Fruit fly (Drosophila melanogaster) whole organism, embryonic: ENCODE data around the gene Ttc19.

ENCODE experiments used
- Atf3 ChIP-seq: fragments of 200-800 bp; sonication (Bioruptor generic); optimal IDR thresholded peaks from 3 replicates; lab custom pipeline; 2016; ENCODE audit warnings: missing biosample characterization, missing genetic modification characterization
- Bteb2 ChIP-seq: fragments of 200-800 bp; sonication (Bioruptor generic); optimal IDR thresholded peaks from 2 replicates; lab custom pipeline; 2016; ENCODE audit warnings: missing biosample characterization, missing genetic modification characterization
- CG10565 ChIP-seq: fragments of 200-800 bp; sonication (Bioruptor generic); optimal IDR thresholded peaks from 3 replicates; lab custom pipeline; 2016; ENCODE audit warnings: missing biosample characterization, mild to moderate bottlenecking, missing genetic modification characterization
- CG11696 ChIP-seq: fragments of 200-800 bp; sonication (Bioruptor generic); IDR thresholded peaks from 2 replicates; pipeline ENCODE4 v1.3.6; 2022; ENCODE audit warnings: missing biosample characterization, missing genetic modification characterization
- CG12071 ChIP-seq: fragments of 200-800 bp; sonication (Bioruptor generic); optimal IDR thresholded peaks from 3 replicates; lab custom pipeline; 2018; ENCODE audit warnings: missing biosample characterization, mild to moderate bottlenecking, missing genetic modification characterization
- CG1529 ChIP-seq: fragments of 200-800 bp; sonication (Bioruptor generic); optimal IDR thresholded peaks from 3 replicates; lab custom pipeline; 2018; ENCODE audit warnings: missing biosample characterization, missing genetic modification characterization
- CG16863 ChIP-seq: fragments of 200-800 bp; sonication (Bioruptor generic); optimal IDR thresholded peaks from 3 replicates; lab custom pipeline; 2016; ENCODE audit warnings: missing biosample characterization, missing genetic modification characterization
- CG17186 ChIP-seq: fragments of 200-800 bp; sonication (Bioruptor generic); optimal IDR thresholded peaks from 3 replicates; lab custom pipeline; 2017; ENCODE audit warnings: missing biosample characterization, missing genetic modification reagents, missing genetic modification characterization
- CG17802 ChIP-seq: fragments of 200-800 bp; sonication (Bioruptor generic); optimal IDR thresholded peaks from 2 replicates; lab custom pipeline; 2018; ENCODE audit warnings: missing biosample characterization, mild to moderate bottlenecking, missing genetic modification characterization, moderate library complexity
- CG17912 ChIP-seq: fragments of 200-800 bp; sonication (Bioruptor generic); optimal IDR thresholded peaks from 2 replicates; lab custom pipeline; 2018; ENCODE audit warnings: missing biosample characterization, mild to moderate bottlenecking, missing genetic modification characterization
- CG2120 ChIP-seq: fragments of 200-800 bp; sonication (Bioruptor generic); optimal IDR thresholded peaks from 3 replicates; lab custom pipeline; 2016; ENCODE audit warnings: missing biosample characterization, missing genetic modification characterization
- CG4424 ChIP-seq: fragments of 200-800 bp; sonication (Bioruptor generic); optimal IDR thresholded peaks from 3 replicates; lab custom pipeline; 2016; ENCODE audit warnings: missing biosample characterization, missing genetic modification characterization
- CG4707 ChIP-seq: fragments of 200-800 bp; sonication (Bioruptor generic); optimal IDR thresholded peaks from 2 replicates; lab custom pipeline; 2018; ENCODE audit warnings: missing biosample characterization, mild to moderate bottlenecking, missing genetic modification characterization, moderate library complexity
- CG7745 ChIP-seq: fragments of 200-800 bp; sonication (Bioruptor generic); optimal IDR thresholded peaks from 2 replicates; lab custom pipeline; 2018; ENCODE audit warnings: missing biosample characterization, mild to moderate bottlenecking, missing genetic modification characterization, moderate library complexity
- CG7963 ChIP-seq: fragments of 200-800 bp; sonication (Bioruptor generic); IDR thresholded peaks from 3 replicates; pipeline ENCODE4 v1.3.6; 2022; ENCODE audit warnings: missing biosample characterization, missing genetic modification characterization; ENCODE audit not compliant: partially characterized antibody
- CG8478 ChIP-seq: fragments of >200 bp; optimal IDR thresholded peaks from 2 replicates; lab custom pipeline; 2018
- CoRest ChIP-seq: fragments of 200-800 bp; sonication (Bioruptor generic); optimal IDR thresholded peaks from 3 replicates; lab custom pipeline; 2018; ENCODE audit warnings: missing biosample characterization, mild to moderate bottlenecking, missing genetic modification characterization, moderate library complexity
- D ChIP-seq, 2 experiments: fragments of 200-800 bp in 1 of 2; fragments of >200 bp in 1 of 2; sonication (Bioruptor generic) in 1 of 2; optimal IDR thresholded peaks; 2 replicates in 1 of 2; 3 replicates in 1 of 2; lab custom pipeline; 2017; ENCODE audit warnings: mild to moderate bottlenecking in 1 of 2, missing biosample characterization in 1 of 2, missing genetic modification characterization in 1 of 2, missing genetic modification reagents in 1 of 2
- Dip2 ChIP-seq: fragments of 200-800 bp; sonication (Bioruptor generic); IDR thresholded peaks from 2 replicates; pipeline ENCODE4 v1.3.6; 2022; ENCODE audit warnings: missing biosample characterization, missing genetic modification characterization
- Fer2 ChIP-seq: fragments of 200-800 bp; sonication (Bioruptor generic); optimal IDR thresholded peaks from 2 replicates; lab custom pipeline; 2018; ENCODE audit warnings: missing biosample characterization, mild to moderate bottlenecking, missing genetic modification characterization, moderate library complexity
- Fer3 ChIP-seq: fragments of 200-800 bp; sonication (Bioruptor generic); optimal IDR thresholded peaks from 2 replicates; lab custom pipeline; 2018; ENCODE audit warnings: missing biosample characterization, mild to moderate bottlenecking, missing genetic modification characterization, moderate library complexity
- PHDP ChIP-seq: fragments of 200-800 bp; sonication (Bioruptor generic); optimal IDR thresholded peaks from 3 replicates; lab custom pipeline; 2018; ENCODE audit warnings: missing biosample characterization, mild to moderate bottlenecking, missing genetic modification characterization, moderate library complexity
- Pdp1 ChIP-seq, 2 experiments: fragments of 200-800 bp; sonication (Bioruptor generic); optimal IDR thresholded peaks; 3 replicates each; lab custom pipeline; 2016; ENCODE audit warnings: missing biosample characterization in 2 of 2, missing genetic modification characterization in 2 of 2, mild to moderate bottlenecking in 1 of 2, moderate library complexity in 1 of 2
- Side ChIP-seq: fragments of 200-800 bp; sonication (Bioruptor generic); optimal IDR thresholded peaks from 2 replicates; lab custom pipeline; 2016; ENCODE audit warnings: missing biosample characterization, missing genetic modification characterization
- al ChIP-seq: fragments of 200-800 bp; sonication (Bioruptor generic); IDR thresholded peaks from 2 replicates; pipeline ENCODE4 v1.3.6; 2022; ENCODE audit warnings: missing biosample characterization, missing genetic modification characterization
- amos ChIP-seq: fragments of 200-800 bp; sonication (Bioruptor generic); IDR thresholded peaks from 2 replicates; pipeline ENCODE4 v1.3.6; 2022; ENCODE audit warnings: missing biosample characterization, missing genetic modification characterization; ENCODE audit not compliant: partially characterized antibody
- ara ChIP-seq: fragments of 200-800 bp; sonication (Bioruptor generic); IDR thresholded peaks from 2 replicates; pipeline ENCODE4 v1.3.6; 2022; ENCODE audit warnings: missing biosample characterization, missing genetic modification characterization
- az2 ChIP-seq: fragments of 200-800 bp; sonication (Bioruptor generic); optimal IDR thresholded peaks from 3 replicates; lab custom pipeline; 2016; ENCODE audit warnings: missing biosample characterization, missing genetic modification characterization
- cad ChIP-seq: fragments of >200 bp; optimal IDR thresholded peaks from 2 replicates; lab custom pipeline; 2017; ENCODE audit warnings: missing biosample characterization, missing genetic modification characterization
- cato ChIP-seq: fragments of 200-800 bp; sonication (Bioruptor generic); optimal IDR thresholded peaks from 2 replicates; lab custom pipeline; 2016; ENCODE audit warnings: missing biosample characterization, missing genetic modification characterization, borderline replicate concordance
- crc ChIP-seq: fragments of 200-800 bp; sonication (Bioruptor generic); optimal IDR thresholded peaks from 2 replicates; lab custom pipeline; 2016; ENCODE audit warnings: missing biosample characterization, missing genetic modification characterization
- croc ChIP-seq: fragments of 200-800 bp; sonication (Bioruptor generic); conservative IDR thresholded peaks from 3 replicates; pipeline ENCODE4 v1.3.6; 2022; ENCODE audit warnings: missing biosample characterization, missing genetic modification characterization
- dimm ChIP-seq: fragments of 200-800 bp; sonication (Bioruptor generic); IDR thresholded peaks from 2 replicates; pipeline ENCODE4 v1.3.6; 2022; ENCODE audit warnings: missing biosample characterization, missing genetic modification characterization
- ewg ChIP-seq: fragments of 200-800 bp; sonication (Bioruptor generic); optimal IDR thresholded peaks from 3 replicates; lab custom pipeline; 2017; ENCODE audit warnings: mild to moderate bottlenecking, missing biosample characterization, missing genetic modification reagents, missing genetic modification characterization
- fd102C ChIP-seq: fragments of 200-800 bp; sonication (Bioruptor generic); optimal IDR thresholded peaks from 2 replicates; lab custom pipeline; 2018; ENCODE audit warnings: missing biosample characterization, mild to moderate bottlenecking, missing genetic modification characterization, moderate library complexity
- kay ChIP-seq: fragments of 200-800 bp; sonication (Bioruptor generic); optimal IDR thresholded peaks from 2 replicates; lab custom pipeline; 2016; ENCODE audit warnings: missing biosample characterization, missing genetic modification characterization
- odd ChIP-seq: fragments of 200-800 bp; sonication (Bioruptor generic); optimal IDR thresholded peaks from 2 replicates; lab custom pipeline; 2017; ENCODE audit warnings: missing biosample characterization, mild to moderate bottlenecking, missing genetic modification characterization
- sc ChIP-seq, 3 experiments: fragments of >200 bp in 2 of 3; fragments of 200-800 bp in 1 of 3; sonication (Bioruptor generic) in 1 of 3; optimal IDR thresholded peaks; 2 replicates in 2 of 3; 3 replicates in 1 of 3; lab custom pipeline; 2017; ENCODE audit warnings: mild to moderate bottlenecking in 1 of 3, missing biosample characterization in 1 of 3, missing genetic modification characterization in 1 of 3, missing genetic modification reagents in 1 of 3
- sens ChIP-seq: fragments of 200-800 bp; sonication (Bioruptor generic); peaks from one replicate; lab custom pipeline; 2016; ENCODE audit warnings: missing biosample characterization, missing genetic modification characterization
- seq ChIP-seq: fragments of 200-800 bp; sonication (Bioruptor generic); IDR thresholded peaks from 2 replicates; pipeline ENCODE4 v1.3.6; 2022; ENCODE audit warnings: missing biosample characterization, missing genetic modification characterization
- trh ChIP-seq: fragments of 200-800 bp; sonication (Bioruptor generic); optimal IDR thresholded peaks from 2 replicates; lab custom pipeline; 2016; ENCODE audit warnings: missing biosample characterization, missing genetic modification characterization
- tx ChIP-seq: fragments of 200-800 bp; sonication (Bioruptor generic); optimal IDR thresholded peaks from 2 replicates; lab custom pipeline; 2016; ENCODE audit warnings: missing biosample characterization, missing genetic modification characterization

The Ttc19 gene

DNA sequence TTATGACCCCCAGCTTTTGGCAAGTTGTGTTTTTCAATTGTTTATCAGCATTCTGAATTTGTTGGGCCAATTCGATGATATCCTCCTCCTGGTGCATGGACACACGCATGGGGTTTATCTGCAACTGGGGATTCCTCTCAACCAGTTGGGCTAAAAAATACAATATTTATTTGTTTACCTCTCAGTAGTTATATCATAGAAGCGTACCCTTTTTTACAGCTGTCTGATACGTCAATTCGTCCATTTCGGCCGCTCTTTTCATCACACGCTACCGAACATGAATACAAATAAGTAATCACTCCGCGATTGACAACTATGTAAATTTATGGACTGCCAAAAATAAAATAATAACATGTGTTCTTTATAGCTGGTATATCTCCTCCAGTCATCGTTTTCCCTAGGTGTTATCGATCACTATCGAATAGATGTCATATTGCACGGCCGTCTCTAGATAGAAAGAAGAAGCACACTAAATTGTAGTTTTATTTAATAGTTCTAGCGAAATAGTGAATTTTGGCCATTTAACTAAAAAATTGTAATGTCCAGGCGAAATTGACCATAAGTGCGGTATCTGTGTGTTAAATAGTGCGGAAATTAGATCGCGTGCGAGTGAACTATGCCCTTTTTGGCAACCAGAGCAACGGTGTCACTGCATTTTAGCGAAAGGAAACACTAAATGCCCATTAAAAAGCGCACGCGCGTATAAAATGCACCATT is 10.6 kb downstream of the Ttc19 start, which contains the start of the genes mib2 and CG31800 (continued):
- TF ChIP-seq Bteb2 (GFP tag; lab: Kevin White, UChicago) (no peak), kay (GFP tag; lab: Kevin White, UChicago) (no peak), CG7963 (GFP tag; lab: Robert Waterston, UW) (peak; percentile 86), CoRest (tag; lab: Kevin White, UChicago) (no peak), CG10565 (no peak), cato (GFP tag; lab: Kevin White, UChicago) (no peak), CG1529 (GFP tag; lab: Kevin White, UChicago) (no peak), D (optimal IDR thresholded peaks at IDR 0.05; lab: Kevin White, UChicago) (no peak), D (GFP tag; optimal IDR thresholded peaks at IDR 0.05; lab: Kevin White, UChicago) (no peak), tx (GFP tag; lab: Kevin White, UChicago) (no peak), croc (no peak), CG8478 (no peak), dimm (no peak), CG2120 (GFP tag; lab: Kevin White, UChicago) (peak; percentile 42), CG17186 (no peak), CG7745 (tag; lab: Kevin White, UChicago) (no peak), az2 (GFP tag; lab: Kevin White, UChicago) (no peak), seq (no peak), fd102C (GFP tag; lab: Kevin White, UChicago) (no peak), cad (GFP tag; lab: Kevin White, UChicago) (no peak), Atf3 (GFP tag; lab: Kevin White, UChicago) (no peak), Pdp1 (GFP tag; optimal IDR thresholded peaks at IDR 0.05; lab: Kevin White, UChicago) (peak in 1 of 2 experiments; percentile 77), PHDP (no peak), CG12071 (no peak), CG4424 (GFP tag; lab: Kevin White, UChicago) (no peak), amos (peak; percentile 88), Side (no peak), al (GFP tag; lab: Robert Waterston, UW) (no peak), CG11696 (GFP tag; lab: Robert Waterston, UW) (no peak), odd (GFP tag; lab: Kevin White, UChicago) (no peak), Fer3 (tag; lab: Kevin White, UChicago) (no peak), crc (GFP tag; lab: Kevin White, UChicago) (no peak), ara (no peak), Dip2 (GFP tag; lab: Robert Waterston, UW) (no peak), trh (no peak), CG4707 (GFP tag; lab: Kevin White, UChicago) (no peak), CG17912 (GFP tag; lab: Kevin White, UChicago) (no peak), CG16863 (GFP tag; lab: Kevin White, UChicago) (no peak), CG17802 (tag; lab: Kevin White, UChicago) (no peak), sens (GFP tag; lab: Kevin White, UChicago) (peak; percentile 55), Fer2 (tag; lab: Kevin White, UChicago) (no peak), sc (optimal IDR thresholded peaks at IDR 0.05; lab: Kevin White, UChicago) (no peak), sc (GFP tag; optimal IDR thresholded peaks at IDR 0.05; lab: Kevin White, UChicago) (no peak), ewg (GFP tag; lab: Kevin White, UChicago) (peak; percentile 73)
